Fruit fly (Drosophila melanogaster): ENCODE data around the gene ScpX.

- TF ChIP-seq CG16779 (tag; optimal IDR thresholded peaks at IDR 0.05) (no peak), lz (GFP tag; optimal IDR thresholded peaks at IDR 0.05) (no peak), CG4318 (GFP tag; optimal IDR thresholded peaks at IDR 0.05) (no peak)
These were observed 19.9 kb upstream of the ScpX start, which contains the start of the genes CG10570 and CG42502 for dm6 chr2L:18810960-18811642.

Data from whole organism, prepupa.